Fruit fly (Drosophila melanogaster) whole organism, embryonic: ENCODE results near the gene CG42728.

Source experiments
- Bdp1 ChIP-seq: fragments of 200-800 bp; sonication (Bioruptor generic); optimal IDR thresholded peaks from 3 replicates; lab custom pipeline; 2016; ENCODE audit warnings: missing biosample characterization, missing genetic modification characterization
- Bteb2 ChIP-seq: fragments of 200-800 bp; sonication (Bioruptor generic); optimal IDR thresholded peaks from 2 replicates; lab custom pipeline; 2016; ENCODE audit warnings: missing biosample characterization, missing genetic modification characterization
- CG10267 ChIP-seq: fragments of 200-800 bp; sonication (Bioruptor generic); optimal IDR thresholded peaks from 2 replicates; lab custom pipeline; 2018; ENCODE audit warnings: missing biosample characterization, mild to moderate bottlenecking, missing genetic modification characterization, moderate library complexity
- CG12219 ChIP-seq: fragments of 200-800 bp; sonication (Bioruptor generic); optimal IDR thresholded peaks from 3 replicates; lab custom pipeline; 2018; ENCODE audit warnings: missing biosample characterization, mild to moderate bottlenecking, missing genetic modification characterization
- CG12391 ChIP-seq: fragments of 200-800 bp; sonication (Bioruptor generic); optimal IDR thresholded peaks from 3 replicates; lab custom pipeline; 2018; ENCODE audit warnings: missing biosample characterization, mild to moderate bottlenecking, missing genetic modification characterization, moderate library complexity
- CG12769 ChIP-seq: fragments of 200-800 bp; sonication (Bioruptor generic); optimal IDR thresholded peaks from 2 replicates; lab custom pipeline; 2019; ENCODE audit warnings: missing biosample characterization, mild to moderate bottlenecking, missing genetic modification characterization, moderate library complexity
- CG13287 ChIP-seq: fragments of 200-800 bp; sonication (Bioruptor generic); IDR thresholded peaks from 2 replicates; pipeline ENCODE4 v1.3.6; 2022; ENCODE audit warnings: missing biosample characterization, missing genetic modification characterization; ENCODE audit not compliant: partially characterized antibody
- CG14965 ChIP-seq: fragments of 200-800 bp; sonication (Bioruptor generic); optimal IDR thresholded peaks from 2 replicates; lab custom pipeline; 2016; ENCODE audit warnings: missing biosample characterization, missing genetic modification characterization, borderline replicate concordance
- CG15696 ChIP-seq: fragments of 200-800 bp; sonication (Bioruptor generic); optimal IDR thresholded peaks from 2 replicates; lab custom pipeline; 2019; ENCODE audit warnings: missing biosample characterization, mild to moderate bottlenecking, missing genetic modification characterization, moderate library complexity
- CG17359 ChIP-seq: fragments of 200-800 bp; sonication (Bioruptor generic); optimal IDR thresholded peaks from 3 replicates; lab custom pipeline; 2018; ENCODE audit warnings: missing biosample characterization, mild to moderate bottlenecking, missing genetic modification characterization, moderate library complexity
- CG2889 ChIP-seq: fragments of 200-800 bp; sonication (Bioruptor generic); IDR thresholded peaks from 3 replicates; pipeline ENCODE4 v1.3.6; 2022; ENCODE audit warnings: missing biosample characterization, missing genetic modification characterization
- CG6654 ChIP-seq: fragments of 200-800 bp; sonication (Bioruptor generic); optimal IDR thresholded peaks from 2 replicates; lab custom pipeline; 2017; ENCODE audit warnings: missing biosample characterization, mild to moderate bottlenecking, missing genetic modification characterization
- CG8359 ChIP-seq: fragments of 200-800 bp; sonication (Bioruptor generic); optimal IDR thresholded peaks from 2 replicates; lab custom pipeline; 2017; ENCODE audit warnings: missing biosample characterization, mild to moderate bottlenecking, missing genetic modification characterization, borderline replicate concordance
- CG9215 ChIP-seq: fragments of 200-800 bp; sonication (Bioruptor generic); IDR thresholded peaks from 2 replicates; pipeline ENCODE4 v1.3.6; 2022; ENCODE audit warnings: missing biosample characterization, missing genetic modification characterization
- CG9437 ChIP-seq: fragments of 200-800 bp; sonication (Bioruptor generic); optimal IDR thresholded peaks from 2 replicates; lab custom pipeline; 2018; ENCODE audit warnings: missing biosample characterization, mild to moderate bottlenecking, missing genetic modification characterization
- CG9876 ChIP-seq: fragments of 200-800 bp; sonication (Bioruptor generic); optimal IDR thresholded peaks from 2 replicates; lab custom pipeline; 2016; ENCODE audit warnings: missing biosample characterization, missing genetic modification characterization
- Dll ChIP-seq: fragments of 200-800 bp; sonication (Bioruptor generic); IDR thresholded peaks from 4 replicates; pipeline ENCODE4 v1.3.6; 2022; ENCODE audit warnings: missing biosample characterization, missing genetic modification characterization; ENCODE audit not compliant: partially characterized antibody
- Ets65A ChIP-seq: fragments of 200-800 bp; sonication (Bioruptor generic); peaks from one replicate; lab custom pipeline; 2016; ENCODE audit warnings: missing biosample characterization, missing genetic modification characterization
- GATAe ChIP-seq: fragments of 200-800 bp; sonication (Bioruptor generic); conservative IDR thresholded peaks from 2 replicates; pipeline ENCODE4 v1.3.6; 2022; ENCODE audit warnings: missing biosample characterization, missing genetic modification characterization
- Gug ChIP-seq: fragments of 200-800 bp; sonication (Bioruptor generic); IDR thresholded peaks from 4 replicates; pipeline ENCODE4 v1.3.6; 2022; ENCODE audit warnings: missing biosample characterization, missing genetic modification characterization
- HLH54F ChIP-seq: fragments of 200-800 bp; sonication (Bioruptor generic); optimal IDR thresholded peaks from 3 replicates; lab custom pipeline; 2016; ENCODE audit warnings: missing biosample characterization, missing genetic modification characterization
- Lhr ChIP-seq: fragments of 200-800 bp; sonication (Bioruptor generic); optimal IDR thresholded peaks from 3 replicates; lab custom pipeline; 2017; ENCODE audit warnings: mild to moderate bottlenecking, missing biosample characterization, missing genetic modification reagents, missing genetic modification characterization
- MBD-R2 ChIP-seq: fragments of 200-800 bp; sonication (Bioruptor generic); IDR thresholded peaks from 2 replicates; pipeline ENCODE4 v1.3.6; 2022; ENCODE audit warnings: missing biosample characterization, missing genetic modification characterization
- Mad ChIP-seq: fragments of 200-800 bp; sonication (Bioruptor generic); optimal IDR thresholded peaks from 2 replicates; lab custom pipeline; 2016; ENCODE audit warnings: missing biosample characterization, missing genetic modification characterization
- Side ChIP-seq: fragments of 200-800 bp; sonication (Bioruptor generic); optimal IDR thresholded peaks from 2 replicates; lab custom pipeline; 2016; ENCODE audit warnings: missing biosample characterization, missing genetic modification characterization
- Sry-β ChIP-seq: fragments of 200-800 bp; sonication (Bioruptor generic); optimal IDR thresholded peaks from 2 replicates; lab custom pipeline; 2018; ENCODE audit warnings: missing biosample characterization, mild to moderate bottlenecking, missing genetic modification characterization, moderate library complexity
- YL-1 ChIP-seq: fragments of 200-800 bp; sonication (Bioruptor generic); optimal IDR thresholded peaks from 3 replicates; lab custom pipeline; 2017; ENCODE audit warnings: missing biosample characterization, mild to moderate bottlenecking, missing genetic modification characterization
- crp ChIP-seq, 2 experiments: fragments of 200-800 bp; sonication (Bioruptor generic); optimal IDR thresholded peaks; 2 replicates in 1 of 2; 3 replicates in 1 of 2; lab custom pipeline; 2017; ENCODE audit warnings: missing biosample characterization in 2 of 2, missing genetic modification characterization in 2 of 2, mild to moderate bottlenecking in 1 of 2, moderate library complexity in 1 of 2
- cwo ChIP-seq: fragments of 200-800 bp; sonication (Bioruptor generic); optimal IDR thresholded peaks from 3 replicates; lab custom pipeline; 2017; ENCODE audit warnings: missing biosample characterization, missing genetic modification characterization, mild to moderate bottlenecking, moderate library complexity, missing genetic modification reagents
- disco-r ChIP-seq: fragments of 200-800 bp; sonication (Bioruptor generic); optimal IDR thresholded peaks from 2 replicates; lab custom pipeline; 2016; ENCODE audit warnings: missing biosample characterization, missing genetic modification characterization
- fd64A ChIP-seq: fragments of 200-800 bp; sonication (Bioruptor generic); optimal IDR thresholded peaks from 3 replicates; lab custom pipeline; 2018; ENCODE audit warnings: missing biosample characterization, mild to moderate bottlenecking, missing genetic modification characterization
- gce ChIP-seq: fragments of 200-800 bp; sonication (Bioruptor generic); IDR thresholded peaks from 3 replicates; pipeline ENCODE4 v1.3.6; 2022; ENCODE audit warnings: missing biosample characterization, missing genetic modification characterization
- gsb-n ChIP-seq: fragments of 200-800 bp; sonication (Bioruptor generic); optimal IDR thresholded peaks from 3 replicates; lab custom pipeline; 2018; ENCODE audit warnings: missing biosample characterization, mild to moderate bottlenecking, missing genetic modification characterization
- jumu ChIP-seq: fragments of 200-800 bp; sonication (Bioruptor generic); optimal IDR thresholded peaks from 3 replicates; lab custom pipeline; 2016; ENCODE audit warnings: missing biosample characterization, missing genetic modification characterization
- kah ChIP-seq: fragments of 200-800 bp; sonication (Bioruptor generic); optimal IDR thresholded peaks from 2 replicates; lab custom pipeline; 2018; ENCODE audit warnings: missing biosample characterization, mild to moderate bottlenecking, missing genetic modification characterization
- knrl ChIP-seq: fragments of 200-800 bp; sonication (Bioruptor generic); IDR thresholded peaks from 3 replicates; pipeline ENCODE4 v1.3.6; 2022; ENCODE audit warnings: missing biosample characterization, missing genetic modification characterization; ENCODE audit not compliant: partially characterized antibody
- pfk ChIP-seq: fragments of 200-800 bp; sonication (Bioruptor generic); optimal IDR thresholded peaks from 2 replicates; lab custom pipeline; 2018; ENCODE audit warnings: missing biosample characterization, mild to moderate bottlenecking, missing genetic modification characterization, moderate library complexity
- ranshi ChIP-seq: fragments of 200-800 bp; sonication (Bioruptor generic); IDR thresholded peaks from 2 replicates; pipeline ENCODE4 v1.3.6; 2022; ENCODE audit warnings: missing biosample characterization, missing genetic modification characterization
- ro ChIP-seq: fragments of 200-800 bp; sonication (Bioruptor generic); IDR thresholded peaks from 2 replicates; pipeline ENCODE4 v1.3.6; 2022; ENCODE audit warnings: missing biosample characterization, missing genetic modification characterization
- sc ChIP-seq, 3 experiments: fragments of >200 bp in 2 of 3; fragments of 200-800 bp in 1 of 3; sonication (Bioruptor generic) in 1 of 3; optimal IDR thresholded peaks; 2 replicates in 2 of 3; 3 replicates in 1 of 3; lab custom pipeline; 2017; ENCODE audit warnings: mild to moderate bottlenecking in 1 of 3, missing biosample characterization in 1 of 3, missing genetic modification characterization in 1 of 3, missing genetic modification reagents in 1 of 3
- scrt ChIP-seq: fragments of 200-800 bp; sonication (Bioruptor generic); optimal IDR thresholded peaks from 2 replicates; lab custom pipeline; 2018; ENCODE audit warnings: missing biosample characterization, mild to moderate bottlenecking, missing genetic modification characterization, moderate library complexity
- sens ChIP-seq: fragments of 200-800 bp; sonication (Bioruptor generic); peaks from one replicate; lab custom pipeline; 2016; ENCODE audit warnings: missing biosample characterization, missing genetic modification characterization
- sens-2 ChIP-seq: fragments of 200-800 bp; sonication (Bioruptor generic); IDR thresholded peaks from 2 replicates; pipeline ENCODE4 v1.3.6; 2022; ENCODE audit warnings: missing biosample characterization, missing genetic modification characterization
- sima ChIP-seq: fragments of 200-800 bp; sonication (Bioruptor generic); optimal IDR thresholded peaks from 2 replicates; lab custom pipeline; 2016; ENCODE audit warnings: missing biosample characterization, missing genetic modification characterization
- stwl ChIP-seq: fragments of 200-800 bp; sonication (Bioruptor generic); optimal IDR thresholded peaks from 3 replicates; lab custom pipeline; 2018; ENCODE audit warnings: missing biosample characterization, mild to moderate bottlenecking, missing genetic modification characterization, moderate library complexity
- tio ChIP-seq: fragments of 200-800 bp; sonication (Bioruptor generic); optimal IDR thresholded peaks from 2 replicates; lab custom pipeline; 2017; ENCODE audit warnings: missing biosample characterization, missing genetic modification characterization, inconsistent platforms
- twi ChIP-seq: fragments of 200-800 bp; optimal IDR thresholded peaks from 2 replicates; lab custom pipeline; 2019; ENCODE audit warnings: missing biosample characterization, mild to moderate bottlenecking, missing genetic modification characterization, moderate library complexity
- wor ChIP-seq: fragments of 200-800 bp; sonication (Bioruptor generic); IDR thresholded peaks from 2 replicates; pipeline ENCODE4 v1.3.6; 2022; ENCODE audit warnings: missing biosample characterization, missing genetic modification characterization
- zf30C ChIP-seq: fragments of 200-800 bp; sonication (Bioruptor generic); optimal IDR thresholded peaks from 3 replicates; lab custom pipeline; 2018; ENCODE audit warnings: missing biosample characterization, mild to moderate bottlenecking, missing genetic modification characterization

Gene CG42728

DNA sequence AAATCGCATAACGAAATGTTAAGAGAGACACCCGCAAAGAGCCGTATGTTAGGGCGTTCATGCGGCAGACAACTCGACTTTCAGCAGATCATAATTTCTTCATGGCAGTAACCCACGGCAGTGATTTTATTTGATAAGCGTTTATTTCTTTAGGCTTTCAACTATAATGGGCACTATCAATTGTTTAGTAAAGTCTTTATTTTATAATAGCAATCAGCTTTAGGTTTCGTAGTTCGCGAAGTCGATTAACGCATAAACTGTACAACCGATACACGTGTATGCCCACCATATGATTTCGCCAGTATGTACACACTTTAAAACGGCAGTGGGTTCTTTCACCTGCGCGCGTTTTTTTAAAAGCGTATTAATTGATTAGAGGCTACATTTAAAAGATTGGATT lies 19.8 kb downstream of the CG42728 start, which contains the start of gene CG7841 (continued):
- TF ChIP-seq MBD-R2 (GFP tag; lab: Robert Waterston, UW): peak; percentile 94
- TF ChIP-seq CG9437 (GFP tag; lab: Kevin White, UChicago): peak; percentile 90
- TF ChIP-seq stwl (tag; lab: Kevin White, UChicago): peak; percentile 78
- no peak for TF ChIP-seq knrl (GFP tag; lab: Robert Waterston, UW)
- peak; percentile 99 for TF ChIP-seq CG12219 (GFP tag; lab: Kevin White, UChicago)
- peak; percentile 93 for TF ChIP-seq disco-r (GFP tag; lab: Kevin White, UChicago)
- peak; percentile 97 for TF ChIP-seq sens-2 (GFP tag; lab: Robert Waterston, UW)
- TF ChIP-seq Mad: peak; percentile 97
- TF ChIP-seq CG17359: peak; percentile 98
- TF ChIP-seq wor: peak; percentile 88
- peak; percentile 96; the same call in 1 of the 2 replicates for TF ChIP-seq ranshi (GFP tag; lab: Robert Waterston, UW)
- TF ChIP-seq scrt (GFP tag; lab: Kevin White, UChicago): peak; percentile 98
- peak; percentile 98 for TF ChIP-seq Side (GFP tag; lab: Kevin White, UChicago)
- 0 out of 4 replicates have a peak, but pooled peaks have one; percentile 24 for TF ChIP-seq Dll (GFP tag; lab: Robert Waterston, UW)
- peak; percentile 81 for TF ChIP-seq pfk (GFP tag; lab: Kevin White, UChicago)
- TF ChIP-seq CG15696 (tag; lab: Kevin White, UChicago): peak; percentile 98
- peak; percentile 96 for TF ChIP-seq twi (tag; lab: Kevin White, UChicago)
- peak; percentile 89 for TF ChIP-seq tio (GFP tag; lab: Kevin White, UChicago)
- TF ChIP-seq Ets65A (GFP tag; lab: Kevin White, UChicago): peak; percentile 98
- peak; percentile 99 for TF ChIP-seq cwo (GFP tag; lab: Kevin White, UChicago)
- peak; percentile 93 for TF ChIP-seq Lhr (GFP tag; lab: Kevin White, UChicago)
- peak; percentile 98 for TF ChIP-seq gsb-n (tag; lab: Kevin White, UChicago)
- peak; percentile 92 for TF ChIP-seq CG8359 (GFP tag; lab: Kevin White, UChicago)
- peak; percentile 94; the same call in 2 of the 3 replicates for TF ChIP-seq gce (GFP tag; lab: Robert Waterston, UW)
- peak; percentile 96 for TF ChIP-seq jumu (GFP tag; lab: Kevin White, UChicago)
- TF ChIP-seq sima (GFP tag; lab: Kevin White, UChicago): peak; percentile 92
- TF ChIP-seq YL-1 (GFP tag; lab: Kevin White, UChicago): peak; percentile 95
- peak; percentile 84 for TF ChIP-seq CG14965
- TF ChIP-seq Gug (GFP tag; lab: Robert Waterston, UW): peak; percentile 75
- TF ChIP-seq ro (GFP tag; lab: Robert Waterston, UW): no peak
- TF ChIP-seq Bteb2 (GFP tag; lab: Kevin White, UChicago): peak; percentile 97
- no peak for TF ChIP-seq sc (optimal IDR thresholded peaks at IDR 0.05; lab: Kevin White, UChicago)
- TF ChIP-seq sc (GFP tag; optimal IDR thresholded peaks at IDR 0.05; lab: Kevin White, UChicago): peak; percentile 95
- TF ChIP-seq CG10267: peak; percentile 97
- TF ChIP-seq Bdp1: peak; percentile 93
- peak; percentile 97 for TF ChIP-seq HLH54F (GFP tag; lab: Kevin White, UChicago)
- TF ChIP-seq CG9876: peak; percentile 86
- TF ChIP-seq kah: peak; percentile 97
- peak; percentile 42; the same call in 1 of the 2 replicates for TF ChIP-seq CG13287 (GFP tag; lab: Robert Waterston, UW)
- no peak; the same call in 1 of the 2 replicates for TF ChIP-seq GATAe (GFP tag; lab: Robert Waterston, UW)
- peak; percentile 63 for TF ChIP-seq zf30C (GFP tag; lab: Kevin White, UChicago)
- TF ChIP-seq CG9215 (GFP tag; lab: Robert Waterston, UW): no peak
- peak; percentile 98 for TF ChIP-seq fd64A
- peak; percentile 99 for TF ChIP-seq CG12391 (tag; lab: Kevin White, UChicago)
- peak; percentile 56 to 87 for TF ChIP-seq crp (GFP tag; optimal IDR thresholded peaks at IDR 0.05; lab: Kevin White, UChicago)
- peak; percentile 86 for TF ChIP-seq CG2889 (GFP tag; lab: Robert Waterston, UW)
- peak; percentile 99 for TF ChIP-seq sens (GFP tag; lab: Kevin White, UChicago)
- TF ChIP-seq Sry-β: peak; percentile 67
- TF ChIP-seq CG6654 (GFP tag; lab: Kevin White, UChicago): peak; percentile 88
- TF ChIP-seq CG12769 (tag; lab: Kevin White, UChicago): peak; percentile 98
